Worm (Caenorhabditis elegans): Measurements from ENCODE around the gene lon-2.

- no peak for TF ChIP-seq lsy-2 (tag; optimal IDR thresholded peaks at IDR 0.05)
- TF ChIP-seq mdl-1 (tag; optimal IDR thresholded peaks at IDR 0.05), result no peak
- TF ChIP-seq ztf-11 (tag; optimal IDR thresholded peaks at IDR 0.05), result no peak
- TF ChIP-seq nhr-12 (tag; optimal IDR thresholded peaks at IDR 0.05), result no peak
- TF ChIP-seq unc-62 (GFP tag; optimal IDR thresholded peaks at IDR 0.05), result no peak
Observed at ce11 chrX:4783117-4783775, 34.4 kb upstream of the lon-2 start, which contains the start of gene F43C9.2.

Data from whole organism, L1 larva.